Worm (Caenorhabditis elegans): Measurements from ENCODE around the gene tag-243.
A peak's percentile ranks its signal among the peaks of the same experiment; 100 is the strongest.

The tag-243 gene

DNA sequence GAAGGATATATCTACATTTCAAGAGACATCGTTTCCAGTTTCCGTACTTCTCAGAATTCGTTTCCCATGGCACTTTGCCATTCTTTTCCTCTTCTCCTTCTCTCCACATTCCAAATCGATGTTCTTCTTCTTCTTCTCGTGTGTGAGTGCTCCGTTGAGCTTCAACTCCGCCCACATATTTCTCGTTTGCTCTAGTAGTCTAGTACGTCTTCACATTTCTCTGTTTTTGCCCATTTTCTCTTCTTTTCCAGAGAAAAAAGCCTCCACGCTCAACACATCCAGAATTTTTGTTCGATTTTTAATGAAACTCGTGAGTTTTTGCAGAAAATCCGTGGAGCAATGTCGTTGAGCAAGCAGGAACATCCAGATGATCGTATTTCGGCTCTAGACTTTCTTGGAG, 20.7 kb upstream of the tag-243 start, which contains the start of gene T04A8.18:
T04A8.18 (plus strand) TSS at position 301 of the 400 bp plus-strand sequence.
- TF ChIP-seq ceh-63 (GFP tag; optimal IDR thresholded peaks at IDR 0.05) (no peak), fkh-4 (tag; optimal IDR thresholded peaks at IDR 0.05; ENCODE audit: borderline replicate concordance) (no peak), skn-1 (tag; optimal IDR thresholded peaks at IDR 0.05) (no peak), nhr-77 (tag; optimal IDR thresholded peaks at IDR 0.05) (no peak), fos-1 (tag; optimal IDR thresholded peaks at IDR 0.05) (no peak), isw-1 (GFP tag; IDR thresholded peaks at IDR 0.05) (no peak), nhr-28 (tag; optimal IDR thresholded peaks at IDR 0.05) (no peak), nhr-47 (tag; optimal IDR thresholded peaks at IDR 0.05) (no peak), snpc-4 (tag; optimal IDR thresholded peaks at IDR 0.05) (no peak), nhr-90 (tag; optimal IDR thresholded peaks at IDR 0.05; ENCODE audit: poor library complexity) (no peak), ceh-90 (tag; optimal IDR thresholded peaks at IDR 0.05) (no peak), lir-3 (tag; optimal IDR thresholded peaks at IDR 0.05; ENCODE audit: poor library complexity) (no peak), ztf-4 (tag; optimal IDR thresholded peaks at IDR 0.05) (no peak), pag-3 (tag; optimal IDR thresholded peaks at IDR 0.05; ENCODE audit: borderline replicate concordance, insufficient read depth) (no peak), mdl-1 (tag; optimal IDR thresholded peaks at IDR 0.05) (no peak), zip-4 (GFP tag; optimal IDR thresholded peaks at IDR 0.05) (no peak), ama-1 (optimal IDR thresholded peaks at IDR 0.05) (no peak), irx-1 (tag; optimal IDR thresholded peaks at IDR 0.05) (no peak), xbp-1 (tag; optimal IDR thresholded peaks at IDR 0.05) (no peak), lin-14 (GFP tag; optimal IDR thresholded peaks at IDR 0.05) (no peak)

DNA sequence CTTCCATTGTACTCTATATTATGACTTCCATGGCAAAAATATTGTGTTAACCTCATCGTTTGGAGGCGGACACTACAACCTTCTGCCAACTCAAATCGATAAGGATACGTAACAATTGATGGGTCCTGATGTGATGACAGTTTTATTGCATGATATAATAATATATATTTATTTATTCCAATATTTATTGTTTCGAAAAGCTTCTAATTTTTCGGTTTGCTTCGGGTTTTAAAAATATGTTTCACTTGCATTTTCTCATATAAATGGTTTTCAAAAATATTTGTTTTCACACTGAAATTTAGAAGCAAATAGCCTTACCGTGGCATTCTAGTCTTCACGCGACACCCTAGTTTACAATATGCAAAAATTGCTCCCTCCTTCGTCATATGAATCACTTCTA, 18.4 kb upstream of the tag-243 start, which contains the start of gene T04A8.13:
T04A8.13 (plus strand) TSS at position 301 of the 400 bp plus-strand sequence.
- TF ChIP-seq isw-1 (GFP tag; IDR thresholded peaks at IDR 0.05) (no peak), efl-1 (optimal IDR thresholded peaks at IDR 0.05) (no peak), efl-1 (GFP tag; optimal IDR thresholded peaks at IDR 0.05 in 1 of 2) (peak in 1 of 2 experiments; percentile 2)

DNA sequence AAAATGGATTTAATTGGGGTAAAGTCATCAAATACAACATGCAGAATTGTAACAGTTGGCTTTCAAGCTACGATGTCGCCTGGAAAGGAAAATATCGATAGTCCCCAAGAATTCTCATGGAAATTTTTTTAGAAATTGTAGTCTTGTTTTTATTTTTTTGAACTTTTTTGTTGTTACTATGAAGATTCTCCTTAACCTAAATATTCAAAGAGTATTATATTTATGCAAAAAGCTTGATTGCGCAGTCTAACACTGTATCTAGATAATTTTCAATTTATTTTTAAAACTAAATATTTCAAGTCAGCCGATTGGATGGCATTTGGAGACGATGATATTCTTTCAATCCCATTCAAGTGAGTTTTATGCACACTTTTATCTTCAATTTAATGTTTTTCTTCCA, 17.0 kb upstream of the tag-243 start, which contains the start of gene pgap-2:
pgap-2 (plus strand) TSS at position 301 of the 400 bp plus-strand sequence.
- no peak for TF ChIP-seq nhr-237 (tag; optimal IDR thresholded peaks at IDR 0.05)
- no peak for TF ChIP-seq unc-86 (tag; optimal IDR thresholded peaks at IDR 0.05)
- no peak for TF ChIP-seq isw-1 (GFP tag; IDR thresholded peaks at IDR 0.05)
- no peak for TF ChIP-seq nhr-47 (tag; optimal IDR thresholded peaks at IDR 0.05)
- no peak for TF ChIP-seq elt-2 (tag; optimal IDR thresholded peaks at IDR 0.05)
- no peak for TF ChIP-seq sup-37 (GFP tag; optimal IDR thresholded peaks at IDR 0.05)
- TF ChIP-seq efl-3 (GFP tag; optimal IDR thresholded peaks at IDR 0.05), result no peak
- TF ChIP-seq elt-3 (tag; optimal IDR thresholded peaks at IDR 0.05), result no peak
- TF ChIP-seq mdl-1 (tag; optimal IDR thresholded peaks at IDR 0.05), result no peak

- TF ChIP-seq C16A3.4 (tag; optimal IDR thresholded peaks at IDR 0.05) (peak; percentile 10), lin-14 (GFP tag; optimal IDR thresholded peaks at IDR 0.05) (no peak), aly-2 (tag; optimal IDR thresholded peaks at IDR 0.05) (no peak), ceh-88 (GFP tag; IDR thresholded peaks at IDR 0.05) (no peak), nhr-19 (GFP tag; conservative IDR thresholded peaks at IDR 0.05) (no peak), pqm-1 (tag; optimal IDR thresholded peaks at IDR 0.05) (no peak), fos-1 (tag; optimal IDR thresholded peaks at IDR 0.05) (no peak), pax-3 (tag; optimal IDR thresholded peaks at IDR 0.05) (no peak), mdl-1 (tag; optimal IDR thresholded peaks at IDR 0.05) (no peak), hpl-2 (GFP tag; optimal IDR thresholded peaks at IDR 0.05) (no peak), nhr-85 (tag) (no peak), irx-1 (tag; optimal IDR thresholded peaks at IDR 0.05) (peak; percentile 4), lsy-2 (tag; optimal IDR thresholded peaks at IDR 0.05) (peak; percentile 54 to 74), C04F5.9 (tag; optimal IDR thresholded peaks at IDR 0.05) (no peak), blmp-1 (tag; optimal IDR thresholded peaks at IDR 0.05) (no peak), vab-15 (tag; optimal IDR thresholded peaks at IDR 0.05) (no peak), ceh-82 (tag; optimal IDR thresholded peaks at IDR 0.05) (peak in 1 of 3 experiments; percentile 21), snpc-4 (tag; optimal IDR thresholded peaks at IDR 0.05) (no peak), nhr-71 (tag; optimal IDR thresholded peaks at IDR 0.05) (peak; percentile 34), grh-1 (GFP tag; IDR thresholded peaks at IDR 0.05) (no peak), dpl-1 (GFP tag; optimal IDR thresholded peaks at IDR 0.05) (peak; percentile 21 to 68 (median 46)), ets-5 (GFP tag; IDR thresholded peaks at IDR 0.05) (no peak), fkh-8 (tag; optimal IDR thresholded peaks at IDR 0.05) (no peak), aha-1 (tag; optimal IDR thresholded peaks at IDR 0.05) (no peak), ztf-4 (tag; optimal IDR thresholded peaks at IDR 0.05) (no peak)
Observed at ce11 chrIII:4703932-4704454, 15.7 kb upstream of the tag-243 start, which contains the start of the genes clp-2 and mrpl-16. TSS of gene clp-2 (minus strand) at chrIII:4704025. TSS of gene mrpl-16 (plus strand) at chrIII:4704404.

Measured in whole organism, L1 larva.